Worm (Caenorhabditis elegans): ENCODE data around the gene srd-25.

Gene srd-25

DNA sequence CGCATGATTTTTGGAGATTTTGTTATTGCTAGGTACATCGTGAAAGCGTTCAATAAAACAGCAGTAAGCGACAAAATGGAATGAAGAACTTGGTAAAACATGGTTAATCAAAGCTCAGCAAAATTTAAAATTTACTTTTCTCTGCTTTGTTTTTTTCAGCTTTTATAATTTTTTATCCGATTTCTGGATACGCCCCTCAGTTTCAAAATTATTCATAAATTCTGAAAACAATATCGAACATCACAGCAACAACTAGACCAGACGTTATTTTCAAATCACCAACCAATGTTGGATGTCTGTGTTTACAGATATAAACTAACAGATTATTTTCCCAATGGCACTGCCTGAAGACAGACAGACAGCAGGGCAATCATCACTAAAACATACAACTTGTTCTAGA is 2.8 kb downstream of the srd-25 start, which contains the start of gene srd-31:
TSS of gene srd-31 (minus strand) at position 101 of the 400 bp plus-strand sequence.
- TF ChIP-seq ets-7 (tag; optimal IDR thresholded peaks at IDR 0.05): no peak
- no peak for TF ChIP-seq scrt-1 (GFP tag; IDR thresholded peaks at IDR 0.05)
- no peak for TF ChIP-seq pes-1 (GFP tag; IDR thresholded peaks at IDR 0.05)

DNA sequence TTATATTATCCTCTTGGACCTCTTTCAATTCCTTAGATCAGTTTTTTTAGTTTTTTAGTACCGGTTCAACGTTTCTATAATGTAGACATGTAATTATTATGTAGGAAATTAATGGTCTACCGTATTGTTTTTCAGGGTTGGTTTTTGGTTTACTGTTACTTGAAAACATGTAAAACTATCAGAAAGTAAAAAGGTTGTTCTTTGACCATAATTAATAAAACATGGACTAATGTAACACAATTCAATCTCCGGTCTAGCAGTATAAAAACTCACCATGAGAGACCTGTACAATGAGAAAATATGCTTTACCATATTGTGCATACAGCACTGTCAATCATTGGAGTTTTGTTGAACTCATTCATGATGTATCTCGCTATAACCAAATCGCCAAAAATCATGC is 3.6 kb downstream of the srd-25 start, which contains the start of gene srd-29:
TSS of gene srd-29 (plus strand) at position 301 of the 400 bp plus-strand sequence.
- TF ChIP-seq hmg-4 (GFP tag; optimal IDR thresholded peaks at IDR 0.05): no peak
- TF ChIP-seq B0310.2 (tag; optimal IDR thresholded peaks at IDR 0.05): no peak
- TF ChIP-seq pes-1 (GFP tag; IDR thresholded peaks at IDR 0.05): no peak
- TF ChIP-seq tbx-37 (GFP tag; conservative IDR thresholded peaks at IDR 0.05): no peak
- TF ChIP-seq flt-1 (GFP tag; IDR thresholded peaks at IDR 0.05): no peak

DNA sequence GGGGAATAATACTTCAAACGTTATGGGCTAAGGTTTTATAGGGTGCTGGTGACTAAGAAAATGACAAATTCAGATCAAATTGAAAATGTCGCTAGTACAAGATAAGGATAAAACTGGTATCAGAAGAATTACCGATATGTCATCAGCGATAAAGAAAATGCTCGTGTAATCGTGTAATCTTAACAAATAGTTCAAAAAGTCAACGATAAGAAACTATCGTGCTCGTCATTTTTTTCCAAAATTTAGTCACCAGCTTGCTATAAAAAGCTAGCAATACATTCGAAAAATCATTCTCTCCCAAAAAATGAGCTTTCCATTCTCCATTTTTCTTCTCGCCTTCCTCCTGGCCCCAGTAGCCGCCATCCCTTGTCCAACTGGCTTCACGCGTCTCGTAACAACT is 6.0 kb downstream of the srd-25 start, which contains the start of gene clec-45:
TSS of gene clec-45 (plus strand) at position 301 of the 400 bp plus-strand sequence.
- TF ChIP-seq hmbx-1 (tag; optimal IDR thresholded peaks at IDR 0.05): no peak

DNA sequence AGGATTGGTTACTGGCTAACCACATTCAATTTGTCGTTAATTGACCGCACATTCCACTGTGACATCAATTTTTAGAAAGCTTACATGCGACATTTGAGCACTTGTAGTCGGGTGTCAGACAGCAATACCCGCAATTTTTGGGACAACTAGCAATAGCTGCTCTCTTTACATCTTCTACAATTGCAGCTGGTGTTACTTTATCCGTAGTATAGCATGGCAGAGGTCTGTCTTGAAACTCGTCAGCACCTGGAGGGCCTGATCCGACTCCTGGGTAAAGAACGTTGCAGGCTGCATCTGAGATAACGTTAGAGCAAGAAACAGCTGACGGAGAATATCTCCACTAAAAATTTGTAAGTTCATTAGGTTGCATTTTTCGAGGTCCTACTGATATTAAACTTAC is 7.5 kb downstream of the srd-25 start:
- TF ChIP-seq ets-7 (tag; optimal IDR thresholded peaks at IDR 0.05) (no peak), flt-1 (GFP tag; IDR thresholded peaks at IDR 0.05) (no peak), tra-4 (tag; optimal IDR thresholded peaks at IDR 0.05) (no peak), aly-1 (tag; optimal IDR thresholded peaks at IDR 0.05) (no peak), ama-1 (optimal IDR thresholded peaks at IDR 0.05) (no peak)

DNA sequence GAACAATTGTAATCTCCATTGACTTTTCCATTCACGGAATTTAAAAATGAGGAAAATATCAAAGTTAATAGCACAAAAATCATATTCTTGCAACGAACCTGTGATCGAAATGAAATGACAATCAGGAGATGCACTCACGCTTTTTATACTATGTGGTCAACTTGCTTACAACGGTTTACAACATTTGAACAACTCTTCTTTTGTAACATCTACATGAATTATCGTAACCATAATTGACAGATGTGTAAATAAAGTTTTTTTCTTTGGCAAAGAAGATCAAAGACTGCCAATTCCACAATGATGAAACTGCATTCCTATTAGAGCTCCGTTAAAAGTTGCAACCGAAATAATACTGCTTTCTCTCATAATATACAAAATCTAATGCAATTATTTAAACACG is 8.0 kb downstream of the srd-25 start, which contains the start of gene F07C4.10:
TSS of gene F07C4.10 (minus strand) at position 101 of the 400 bp plus-strand sequence.
- no peak for TF ChIP-seq ets-7 (tag; optimal IDR thresholded peaks at IDR 0.05)
- no peak for TF ChIP-seq hmbx-1 (tag; optimal IDR thresholded peaks at IDR 0.05)
- TF ChIP-seq hmg-4 (GFP tag; optimal IDR thresholded peaks at IDR 0.05): no peak
- no peak for TF ChIP-seq F13C5.2 (tag; optimal IDR thresholded peaks at IDR 0.05)
- no peak for TF ChIP-seq B0310.2 (tag; optimal IDR thresholded peaks at IDR 0.05)
- TF ChIP-seq tbx-11 (GFP tag; IDR thresholded peaks at IDR 0.05): no peak
- TF ChIP-seq sea-1 (GFP tag; conservative IDR thresholded peaks at IDR 0.05): no peak
- no peak for TF ChIP-seq tra-4 (tag; optimal IDR thresholded peaks at IDR 0.05)
- TF ChIP-seq tbx-37 (GFP tag; conservative IDR thresholded peaks at IDR 0.05): no peak
- no peak for TF ChIP-seq flt-1 (GFP tag; IDR thresholded peaks at IDR 0.05)
- no peak for TF ChIP-seq aly-1 (tag; optimal IDR thresholded peaks at IDR 0.05)
- TF ChIP-seq pes-1 (GFP tag; IDR thresholded peaks at IDR 0.05): no peak
- no peak for TF ChIP-seq scrt-1 (GFP tag; IDR thresholded peaks at IDR 0.05)
- TF ChIP-seq ceh-36 (tag; optimal IDR thresholded peaks at IDR 0.05): no peak

DNA sequence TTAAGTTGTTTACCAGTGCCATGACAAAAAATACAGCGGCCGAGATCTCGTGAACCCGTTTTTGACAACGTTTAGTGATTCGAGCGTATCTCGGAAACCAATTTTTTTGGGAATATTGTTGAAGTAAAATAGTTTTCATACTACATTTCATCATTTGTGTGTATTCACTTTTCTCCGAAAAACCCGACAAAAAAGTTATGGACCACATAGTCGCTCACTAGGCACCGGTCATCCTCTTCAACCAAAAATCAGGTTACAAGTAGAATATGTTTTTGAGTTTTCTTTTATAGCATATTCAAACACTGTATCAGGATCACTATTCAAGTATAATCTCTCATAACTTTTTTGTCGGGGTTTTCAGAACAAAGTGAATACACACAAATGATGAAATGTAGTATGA is 9.9 kb downstream of the srd-25 start:
- TF ChIP-seq F13C5.2 (tag; optimal IDR thresholded peaks at IDR 0.05): no peak

DNA sequence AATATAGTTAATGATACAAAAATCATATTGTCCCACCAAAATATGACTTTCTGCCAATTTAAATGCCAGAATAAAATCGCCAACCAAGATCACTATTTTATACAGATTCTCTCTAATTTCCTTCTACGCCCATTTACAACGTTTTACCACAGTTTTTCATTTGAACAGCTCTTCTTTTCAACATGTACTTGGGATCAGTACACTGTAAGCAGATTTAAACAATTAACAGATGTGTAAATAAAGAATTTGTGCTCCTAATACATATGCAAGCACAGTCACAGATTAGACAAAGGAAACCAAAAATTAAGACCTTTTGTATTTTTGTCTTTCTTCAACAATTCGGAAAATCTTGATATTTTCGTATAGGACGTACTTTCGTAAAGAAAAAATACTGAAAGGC is 11.6 kb downstream of the srd-25 start, which contains the start of gene F07C4.11:
TSS of gene F07C4.11 (minus strand) at position 101 of the 400 bp plus-strand sequence.
- TF ChIP-seq sea-1 (GFP tag; conservative IDR thresholded peaks at IDR 0.05): no peak
- TF ChIP-seq tra-4 (tag; optimal IDR thresholded peaks at IDR 0.05): no peak
- TF ChIP-seq ceh-36 (tag; optimal IDR thresholded peaks at IDR 0.05): no peak
- TF ChIP-seq tbx-11 (GFP tag; IDR thresholded peaks at IDR 0.05): no peak
- TF ChIP-seq ets-7 (tag; optimal IDR thresholded peaks at IDR 0.05): no peak
- TF ChIP-seq flt-1 (GFP tag; IDR thresholded peaks at IDR 0.05): no peak
- TF ChIP-seq B0310.2 (tag; optimal IDR thresholded peaks at IDR 0.05): no peak
- TF ChIP-seq tbx-37 (GFP tag; conservative IDR thresholded peaks at IDR 0.05): no peak
- no peak for TF ChIP-seq aly-1 (tag; optimal IDR thresholded peaks at IDR 0.05)

DNA sequence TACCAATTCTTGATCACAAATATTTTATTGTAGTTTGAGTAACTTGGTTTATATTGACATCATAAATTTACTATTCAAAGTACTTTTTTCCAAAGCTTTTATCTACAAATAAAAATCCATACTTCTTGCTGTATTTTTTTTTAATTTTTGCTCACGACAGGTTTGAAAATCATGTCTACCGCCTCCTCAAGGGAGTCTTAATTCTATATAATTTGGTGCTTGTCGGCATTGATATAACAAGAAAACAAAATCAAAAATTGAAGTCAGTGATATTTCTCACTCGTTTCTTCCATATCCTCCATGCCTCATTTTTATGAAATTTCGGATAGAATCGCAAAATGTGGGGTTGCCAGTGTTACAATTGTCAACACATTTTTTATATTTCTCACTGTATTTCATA is 13.6 kb downstream of the srd-25 start, which contains the start of gene str-47:
TSS of gene str-47 (plus strand) at position 301 of the 400 bp plus-strand sequence.
- no peak for TF ChIP-seq aly-1 (tag; optimal IDR thresholded peaks at IDR 0.05)
- no peak for TF ChIP-seq ceh-36 (tag; optimal IDR thresholded peaks at IDR 0.05)
- no peak for TF ChIP-seq ceh-13 (GFP tag; optimal IDR thresholded peaks at IDR 0.05)
- no peak for TF ChIP-seq ets-7 (tag; optimal IDR thresholded peaks at IDR 0.05)
- TF ChIP-seq tra-4 (tag; optimal IDR thresholded peaks at IDR 0.05): no peak
- TF ChIP-seq hmg-4 (GFP tag; optimal IDR thresholded peaks at IDR 0.05): no peak
- no peak for TF ChIP-seq hnd-1 (tag; optimal IDR thresholded peaks at IDR 0.05)
- TF ChIP-seq tbx-11 (GFP tag; IDR thresholded peaks at IDR 0.05): no peak
- no peak for TF ChIP-seq tbx-37 (GFP tag; conservative IDR thresholded peaks at IDR 0.05)
- TF ChIP-seq F13C5.2 (tag; optimal IDR thresholded peaks at IDR 0.05): no peak
- no peak for TF ChIP-seq scrt-1 (GFP tag; IDR thresholded peaks at IDR 0.05)
- TF ChIP-seq ama-1 (optimal IDR thresholded peaks at IDR 0.05): no peak
- no peak for TF ChIP-seq sea-1 (GFP tag; conservative IDR thresholded peaks at IDR 0.05)
- TF ChIP-seq flt-1 (GFP tag; IDR thresholded peaks at IDR 0.05): no peak
- no peak for TF ChIP-seq pes-1 (GFP tag; IDR thresholded peaks at IDR 0.05)
- no peak for TF ChIP-seq hmbx-1 (tag; optimal IDR thresholded peaks at IDR 0.05)
- no peak for TF ChIP-seq B0310.2 (tag; optimal IDR thresholded peaks at IDR 0.05)

DNA sequence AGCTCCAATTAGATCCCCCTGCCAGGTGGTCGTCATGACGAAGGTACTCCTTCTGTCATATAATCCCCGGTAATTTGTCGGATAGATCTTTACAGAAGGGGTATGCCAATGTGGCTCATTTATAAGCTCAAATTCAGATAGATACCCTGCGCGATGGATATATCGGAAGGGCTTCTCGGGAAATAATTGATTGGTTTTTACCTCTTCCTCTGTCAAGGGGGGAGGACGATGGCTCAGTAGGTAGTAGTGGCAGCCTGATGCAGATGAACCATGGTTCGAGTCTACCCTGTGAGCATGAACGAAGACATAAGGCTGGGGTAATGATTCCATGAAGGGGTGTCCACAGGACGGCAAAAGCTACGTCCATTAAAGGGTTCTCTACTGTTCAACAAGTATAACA is 15.3 kb downstream of the srd-25 start:
- TF ChIP-seq tbx-37 (GFP tag; conservative IDR thresholded peaks at IDR 0.05) (no peak), aly-1 (tag; optimal IDR thresholded peaks at IDR 0.05) (no peak), ama-1 (optimal IDR thresholded peaks at IDR 0.05) (no peak), F13C5.2 (tag; optimal IDR thresholded peaks at IDR 0.05) (no peak), pes-1 (GFP tag; IDR thresholded peaks at IDR 0.05) (no peak)
